Worm (Caenorhabditis elegans): ENCODE results near the gene cyp-35A3.

cyp-35A3 gene

DNA sequence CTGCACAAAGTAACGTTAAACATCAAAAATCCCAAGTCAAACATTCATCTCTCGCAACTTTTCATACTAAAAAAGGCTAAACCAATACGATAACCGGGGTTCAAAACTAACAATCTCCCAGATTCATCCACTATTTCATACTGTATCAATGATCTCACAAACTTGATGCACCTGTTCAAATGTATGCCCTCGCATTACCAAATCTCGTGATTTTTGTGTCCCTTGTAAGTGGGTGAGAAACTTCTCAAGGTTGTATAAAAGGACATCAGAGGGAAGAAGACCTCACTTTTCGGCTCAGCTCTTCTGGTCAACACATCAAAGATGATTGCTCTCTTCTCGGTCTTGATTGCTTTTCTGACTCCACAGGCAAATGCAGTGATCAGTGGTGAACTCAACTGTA is 21.2 kb downstream of the cyp-35A3 start, which contains the start of gene phat-3:
TSS of gene phat-3 (plus strand) at position 301 of the 400 bp plus-strand sequence.
- TF ChIP-seq lin-32 (GFP tag; optimal IDR thresholded peaks at IDR 0.05), result no peak
- no peak for TF ChIP-seq zip-8 (tag; optimal IDR thresholded peaks at IDR 0.05)
- no peak for TF ChIP-seq sem-2 (GFP tag; optimal IDR thresholded peaks at IDR 0.05)
- no peak for TF ChIP-seq elt-3 (tag; optimal IDR thresholded peaks at IDR 0.05)
- TF ChIP-seq cnd-1 (tag; optimal IDR thresholded peaks at IDR 0.05), result no peak
- no peak for TF ChIP-seq unc-39 (tag; optimal IDR thresholded peaks at IDR 0.05)
- no peak for TF ChIP-seq blmp-1 (tag; optimal IDR thresholded peaks at IDR 0.05)
- no peak for TF ChIP-seq flh-1 (GFP tag; optimal IDR thresholded peaks at IDR 0.05)
- TF ChIP-seq nhr-237 (tag; optimal IDR thresholded peaks at IDR 0.05), result no peak
- TF ChIP-seq ces-1 (GFP tag; optimal IDR thresholded peaks at IDR 0.05), result no peak
- no peak for TF ChIP-seq mab-5 (tag; optimal IDR thresholded peaks at IDR 0.05)

- TF ChIP-seq lsy-2 (tag; optimal IDR thresholded peaks at IDR 0.05) (no peak), ham-2 (GFP tag; optimal IDR thresholded peaks at IDR 0.05) (no peak), sem-2 (GFP tag; optimal IDR thresholded peaks at IDR 0.05) (no peak), mab-5 (tag; optimal IDR thresholded peaks at IDR 0.05) (no peak), ceh-43 (GFP tag; optimal IDR thresholded peaks at IDR 0.05) (no peak), mls-2 (tag; optimal IDR thresholded peaks at IDR 0.05) (no peak), tbx-8 (GFP tag; optimal IDR thresholded peaks at IDR 0.05) (no peak), zip-8 (tag; optimal IDR thresholded peaks at IDR 0.05) (no peak), ces-1 (GFP tag; optimal IDR thresholded peaks at IDR 0.05) (no peak)
Measured at ce11 chrV:4046122-4046521, 23.7 kb downstream of the cyp-35A3 start, which contains the start of gene phat-7. phat-7 (plus strand) TSS chrV:4046422.

ce11 chrV:4047541-4047940 is 25.1 kb downstream of the cyp-35A3 start, which contains the start of gene srh-169:
srh-169 (plus strand) TSS chrV:4047841.
- TF ChIP-seq nhr-2 (tag; optimal IDR thresholded peaks at IDR 0.05), result no peak
- TF ChIP-seq lin-13 (tag; optimal IDR thresholded peaks at IDR 0.05), result no peak
- no peak for TF ChIP-seq flh-1 (GFP tag; optimal IDR thresholded peaks at IDR 0.05)
- TF ChIP-seq snpc-4 (tag; optimal IDR thresholded peaks at IDR 0.05), result no peak
- TF ChIP-seq lsy-2 (tag; optimal IDR thresholded peaks at IDR 0.05), result no peak

ce11 chrV:4055025-4055424 is 32.6 kb downstream of the cyp-35A3 start, which contains the start of gene djr-1.2:
djr-1.2 (minus strand) TSS chrV:4055125.
- TF ChIP-seq flh-1 (GFP tag; optimal IDR thresholded peaks at IDR 0.05), result no peak
- TF ChIP-seq mep-1 (tag; optimal IDR thresholded peaks at IDR 0.05), result no peak
- no peak for TF ChIP-seq zip-8 (tag; optimal IDR thresholded peaks at IDR 0.05)

ce11 chrV:4056203-4056602 is 33.8 kb downstream of the cyp-35A3 start:
- TF ChIP-seq lin-32 (GFP tag; optimal IDR thresholded peaks at IDR 0.05) (no peak), nhr-12 (tag; optimal IDR thresholded peaks at IDR 0.05) (no peak), blmp-1 (tag; optimal IDR thresholded peaks at IDR 0.05) (no peak), ham-2 (GFP tag; optimal IDR thresholded peaks at IDR 0.05) (no peak), sem-2 (GFP tag; optimal IDR thresholded peaks at IDR 0.05) (no peak), nhr-76 (tag; optimal IDR thresholded peaks at IDR 0.05) (no peak), ztf-11 (tag; optimal IDR thresholded peaks at IDR 0.05) (no peak), ceh-43 (GFP tag; optimal IDR thresholded peaks at IDR 0.05) (no peak), drap-1 (GFP tag; optimal IDR thresholded peaks at IDR 0.05) (no peak), flh-1 (GFP tag; optimal IDR thresholded peaks at IDR 0.05) (no peak), pha-4 (tag; optimal IDR thresholded peaks at IDR 0.05) (no peak), ceh-83 (GFP tag; optimal IDR thresholded peaks at IDR 0.05) (no peak)

DNA sequence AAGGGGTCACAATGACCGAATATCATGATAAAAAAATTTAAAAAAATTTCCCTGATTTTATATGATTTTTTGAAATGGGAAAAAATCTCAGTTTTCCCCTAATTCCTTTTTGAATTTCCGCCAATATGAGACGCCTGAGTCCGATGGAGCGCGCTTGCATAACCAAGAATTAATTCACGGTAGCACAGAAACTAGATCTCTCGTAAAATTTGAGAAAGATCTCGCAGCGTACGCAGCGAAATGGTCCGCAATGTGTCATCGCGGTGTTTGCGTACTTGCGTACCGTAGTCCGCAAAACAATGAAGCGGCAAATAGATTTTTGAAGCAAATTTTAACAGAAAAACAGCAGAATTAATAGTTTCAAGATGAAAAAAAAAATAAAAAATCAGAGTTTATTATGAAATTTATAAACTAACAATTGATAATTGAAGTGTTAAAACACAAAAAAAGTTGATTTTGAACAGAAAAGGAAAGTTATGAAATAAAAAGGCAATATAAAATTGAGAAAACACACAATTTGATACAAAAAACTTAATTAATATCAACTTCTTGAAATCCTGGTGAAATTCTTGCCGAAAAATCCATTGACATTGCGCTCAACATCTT is 41.3 kb downstream of the cyp-35A3 start:
- peak; percentile 86 for TF ChIP-seq lsy-2 (tag; optimal IDR thresholded peaks at IDR 0.05)

DNA sequence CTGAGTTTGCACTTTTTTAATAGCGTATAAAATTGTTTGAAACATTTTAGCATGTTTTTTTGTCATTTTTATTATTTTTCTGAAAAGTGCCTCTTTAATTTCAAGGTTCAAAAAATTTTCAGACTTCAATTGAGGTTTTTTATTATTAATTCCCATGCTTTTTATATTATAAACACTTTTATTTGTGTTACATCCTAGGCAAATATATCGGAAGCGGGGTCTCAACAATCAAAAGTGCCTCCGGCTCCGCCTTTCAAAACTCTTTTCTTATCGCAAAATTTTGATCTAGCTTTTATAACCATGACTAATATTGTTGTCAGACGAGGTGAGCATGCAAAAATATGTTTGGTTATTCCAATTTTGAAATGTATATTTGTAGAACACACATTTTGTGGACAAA is 51.0 kb downstream of the cyp-35A3 start, which contains the start of gene otpl-2:
TSS of gene otpl-2 (plus strand) at position 301 of the 400 bp plus-strand sequence.
- no peak for TF ChIP-seq unc-62 (GFP tag; optimal IDR thresholded peaks at IDR 0.05)
- no peak for TF ChIP-seq nhr-2 (tag; optimal IDR thresholded peaks at IDR 0.05)
- TF ChIP-seq ham-2 (GFP tag; optimal IDR thresholded peaks at IDR 0.05), result no peak
- no peak for TF ChIP-seq bed-3 (GFP tag; optimal IDR thresholded peaks at IDR 0.05)
- TF ChIP-seq ztf-11 (tag; optimal IDR thresholded peaks at IDR 0.05), result no peak
- no peak for TF ChIP-seq lsy-2 (tag; optimal IDR thresholded peaks at IDR 0.05)
- TF ChIP-seq M03D4.4 (tag; optimal IDR thresholded peaks at IDR 0.05), result no peak

All from whole organism, mixed stage, embryonic.